Fruit fly (Drosophila melanogaster) whole organism, embryonic: ENCODE results near the gene CG12012.

ENCODE experiments used
- B-H2 ChIP-seq: fragments of 200-800 bp; sonication (Bioruptor generic); optimal IDR thresholded peaks from 2 replicates; lab custom pipeline; 2018; ENCODE audit warnings: missing biosample characterization, mild to moderate bottlenecking, missing genetic modification characterization
- Blimp-1 ChIP-seq: fragments of 200-800 bp; sonication (Bioruptor generic); optimal IDR thresholded peaks from 3 replicates; lab custom pipeline; 2018; ENCODE audit warnings: missing biosample characterization, missing genetic modification characterization, mild to moderate bottlenecking, moderate library complexity, missing genetic modification reagents
- CG10366 ChIP-seq: fragments of 200-800 bp; sonication (Bioruptor generic); IDR thresholded peaks from 2 replicates; pipeline ENCODE4 v1.3.6; 2022; ENCODE audit warnings: missing biosample characterization, missing genetic modification characterization
- CG10431 ChIP-seq: fragments of 200-800 bp; sonication (Bioruptor generic); optimal IDR thresholded peaks from 3 replicates; lab custom pipeline; 2018; ENCODE audit warnings: missing biosample characterization, mild to moderate bottlenecking, missing genetic modification characterization
- CG12155 ChIP-seq: fragments of 200-800 bp; sonication (Bioruptor generic); optimal IDR thresholded peaks from 3 replicates; lab custom pipeline; 2016; ENCODE audit warnings: missing biosample characterization, missing genetic modification characterization
- CG12299 ChIP-seq: fragments of 200-800 bp; sonication (Bioruptor generic); optimal IDR thresholded peaks from 2 replicates; lab custom pipeline; 2018; ENCODE audit warnings: missing biosample characterization, mild to moderate bottlenecking, missing genetic modification characterization
- CG14965 ChIP-seq: fragments of 200-800 bp; sonication (Bioruptor generic); optimal IDR thresholded peaks from 2 replicates; lab custom pipeline; 2016; ENCODE audit warnings: missing biosample characterization, missing genetic modification characterization, borderline replicate concordance
- CG15011 ChIP-seq: fragments of 200-800 bp; sonication (Bioruptor generic); optimal IDR thresholded peaks from 3 replicates; lab custom pipeline; 2018; ENCODE audit warnings: missing biosample characterization, mild to moderate bottlenecking, missing genetic modification characterization
- CG15479 ChIP-seq: fragments of 200-800 bp; sonication (Bioruptor generic); optimal IDR thresholded peaks from 3 replicates; lab custom pipeline; 2019; ENCODE audit warnings: missing biosample characterization, mild to moderate bottlenecking, missing genetic modification characterization, moderate library complexity
- CG17361 ChIP-seq: fragments of 200-800 bp; sonication (Bioruptor generic); IDR thresholded peaks from 3 replicates; pipeline ENCODE4 v1.3.6; 2022; ENCODE audit warnings: missing biosample characterization, missing genetic modification characterization
- CG18262 ChIP-seq: fragments of 200-800 bp; optimal IDR thresholded peaks from 3 replicates; lab custom pipeline; 2019; ENCODE audit warnings: missing biosample characterization, mild to moderate bottlenecking, missing genetic modification characterization, moderate library complexity
- CG18764 ChIP-seq: fragments of 200-800 bp; sonication (Bioruptor generic); optimal IDR thresholded peaks from 3 replicates; lab custom pipeline; 2016; ENCODE audit warnings: missing biosample characterization, missing genetic modification characterization
- CG2875 ChIP-seq: fragments of 200-800 bp; sonication (Bioruptor generic); optimal IDR thresholded peaks from 2 replicates; lab custom pipeline; 2017; ENCODE audit warnings: missing biosample characterization, mild to moderate bottlenecking, missing genetic modification characterization, missing genetic modification reagents
- CG30403 ChIP-seq: fragments of 200-800 bp; sonication (Bioruptor generic); optimal IDR thresholded peaks from 3 replicates; lab custom pipeline; 2016; ENCODE audit warnings: missing biosample characterization, missing genetic modification characterization
- CG3163 ChIP-seq: fragments of 200-800 bp; sonication (Bioruptor generic); optimal IDR thresholded peaks from 3 replicates; lab custom pipeline; 2016; ENCODE audit warnings: missing biosample characterization, missing genetic modification characterization
- CG3847 ChIP-seq: fragments of 200-800 bp; sonication (Bioruptor generic); IDR thresholded peaks from 2 replicates; pipeline ENCODE4 v1.3.6; 2022; ENCODE audit warnings: missing biosample characterization, missing genetic modification characterization
- CG6175 ChIP-seq: fragments of 200-800 bp; sonication (Bioruptor generic); IDR thresholded peaks from 3 replicates; pipeline ENCODE4 v1.3.6; 2022; ENCODE audit warnings: missing biosample characterization, missing genetic modification characterization
- CG6689 ChIP-seq: fragments of 200-800 bp; sonication (Bioruptor generic); IDR thresholded peaks from 2 replicates; pipeline ENCODE4 v1.3.6; 2022; ENCODE audit warnings: missing biosample characterization, missing genetic modification characterization
- CG6791 ChIP-seq: fragments of 200-800 bp; sonication (Bioruptor generic); IDR thresholded peaks from 3 replicates; pipeline ENCODE4 v1.3.6; 2022; ENCODE audit warnings: missing biosample characterization, missing genetic modification characterization; ENCODE audit not compliant: partially characterized antibody
- CG8281 ChIP-seq: fragments of 200-800 bp; sonication (Bioruptor generic); optimal IDR thresholded peaks from 2 replicates; lab custom pipeline; 2018; ENCODE audit warnings: missing biosample characterization, mild to moderate bottlenecking, missing genetic modification characterization, moderate library complexity
- CG8924 ChIP-seq: fragments of 200-800 bp; optimal IDR thresholded peaks from 3 replicates; lab custom pipeline; 2019; ENCODE audit warnings: missing biosample characterization, mild to moderate bottlenecking, missing genetic modification characterization, moderate library complexity
- Chrac-16 ChIP-seq: fragments of 200-800 bp; sonication (Bioruptor generic); optimal IDR thresholded peaks from 3 replicates; lab custom pipeline; 2016; ENCODE audit warnings: missing biosample characterization, missing genetic modification characterization
- Dek ChIP-seq: fragments of 200-800 bp; sonication (Bioruptor generic); optimal IDR thresholded peaks from 3 replicates; lab custom pipeline; 2019; ENCODE audit warnings: missing biosample characterization, mild to moderate bottlenecking, missing genetic modification characterization, moderate library complexity
- Dip3 ChIP-seq: fragments of 200-800 bp; sonication (Bioruptor generic); optimal IDR thresholded peaks from 3 replicates; lab custom pipeline; 2016; ENCODE audit warnings: missing biosample characterization, missing genetic modification characterization
- Hsf ChIP-seq: fragments of 200-800 bp; sonication (Bioruptor generic); optimal IDR thresholded peaks from 3 replicates; lab custom pipeline; 2016; ENCODE audit warnings: missing biosample characterization, missing genetic modification characterization
- NFAT ChIP-seq: fragments of 200-800 bp; sonication (Bioruptor generic); IDR thresholded peaks from 2 replicates; pipeline ENCODE4 v1.3.6; 2022; ENCODE audit warnings: missing biosample characterization, missing genetic modification characterization
- Rfx ChIP-seq: fragments of 200-800 bp; sonication (Bioruptor generic); IDR thresholded peaks from 2 replicates; pipeline ENCODE4 v1.3.6; 2022; ENCODE audit warnings: missing biosample characterization, missing genetic modification characterization
- chif ChIP-seq, 2 experiments: fragments of 200-800 bp; sonication (Bioruptor generic); optimal IDR thresholded peaks; 3 replicates each; lab custom pipeline; 2016; ENCODE audit warnings: missing biosample characterization in 2 of 2, missing genetic modification characterization in 2 of 2
- chinmo ChIP-seq: fragments of 200-800 bp; sonication (Bioruptor generic); IDR thresholded peaks from 4 replicates; pipeline ENCODE4 v1.3.6; 2022; ENCODE audit warnings: missing biosample characterization, missing genetic modification characterization; ENCODE audit not compliant: partially characterized antibody
- cwo ChIP-seq: fragments of 200-800 bp; sonication (Bioruptor generic); optimal IDR thresholded peaks from 3 replicates; lab custom pipeline; 2017; ENCODE audit warnings: missing biosample characterization, missing genetic modification characterization, mild to moderate bottlenecking, moderate library complexity, missing genetic modification reagents
- disco-r ChIP-seq: fragments of 200-800 bp; sonication (Bioruptor generic); optimal IDR thresholded peaks from 2 replicates; lab custom pipeline; 2016; ENCODE audit warnings: missing biosample characterization, missing genetic modification characterization
- fd3F ChIP-seq: fragments of 200-800 bp; sonication (Bioruptor generic); optimal IDR thresholded peaks from 2 replicates; lab custom pipeline; 2018; ENCODE audit warnings: missing biosample characterization, mild to moderate bottlenecking, missing genetic modification characterization, moderate library complexity
- fd96Cb ChIP-seq: fragments of 200-800 bp; sonication (Bioruptor generic); optimal IDR thresholded peaks from 2 replicates; lab custom pipeline; 2018; ENCODE audit warnings: missing biosample characterization, mild to moderate bottlenecking, missing genetic modification characterization, moderate library complexity
- gsb ChIP-seq: fragments of 200-800 bp; sonication (Bioruptor generic); IDR thresholded peaks from 2 replicates; pipeline ENCODE4 v1.3.6; 2022; ENCODE audit warnings: missing biosample characterization, missing genetic modification characterization
- hb ChIP-seq: fragments of 200-800 bp; sonication (Bioruptor generic); IDR thresholded peaks from 3 replicates; pipeline ENCODE4 v1.3.6; 2022; ENCODE audit warnings: missing biosample characterization, missing genetic modification characterization; ENCODE audit not compliant: partially characterized antibody
- hbn ChIP-seq: fragments of 200-800 bp; sonication (Bioruptor generic); IDR thresholded peaks from 2 replicates; pipeline ENCODE4 v1.3.6; 2022; ENCODE audit warnings: missing biosample characterization, missing genetic modification characterization; ENCODE audit not compliant: partially characterized antibody
- ind ChIP-seq: fragments of 200-800 bp; sonication (Bioruptor generic); optimal IDR thresholded peaks from 3 replicates; lab custom pipeline; 2016; ENCODE audit warnings: missing biosample characterization, missing genetic modification characterization
- inv ChIP-seq: fragments of 200-800 bp; sonication (Bioruptor generic); IDR thresholded peaks from 2 replicates; pipeline ENCODE4 v1.3.6; 2022; ENCODE audit warnings: missing biosample characterization, missing genetic modification characterization; ENCODE audit not compliant: partially characterized antibody
- lmd ChIP-seq: fragments of 200-800 bp; sonication (Bioruptor generic); IDR thresholded peaks from 2 replicates; pipeline ENCODE4 v1.3.6; 2022; ENCODE audit warnings: missing biosample characterization, missing genetic modification characterization
- p53 ChIP-seq: fragments of 200-800 bp; sonication (Bioruptor generic); optimal IDR thresholded peaks from 2 replicates; lab custom pipeline; 2016; ENCODE audit warnings: missing biosample characterization, missing genetic modification characterization
- pita ChIP-seq: fragments of 200-800 bp; sonication (Bioruptor generic); optimal IDR thresholded peaks from 2 replicates; lab custom pipeline; 2017; ENCODE audit warnings: missing biosample characterization, mild to moderate bottlenecking, missing genetic modification characterization
- pzg ChIP-seq: fragments of 200-800 bp; sonication (Bioruptor generic); optimal IDR thresholded peaks from 3 replicates; lab custom pipeline; 2018; ENCODE audit warnings: missing biosample characterization, mild to moderate bottlenecking, missing genetic modification characterization, moderate library complexity
- sd ChIP-seq: fragments of 200-800 bp; sonication (Bioruptor generic); optimal IDR thresholded peaks from 3 replicates; lab custom pipeline; 2018; ENCODE audit warnings: missing biosample characterization, mild to moderate bottlenecking, missing genetic modification characterization, moderate library complexity
- so ChIP-seq: fragments of 200-800 bp; sonication (Bioruptor generic); IDR thresholded peaks from 3 replicates; pipeline ENCODE4 v1.3.6; 2022; ENCODE audit warnings: missing biosample characterization, missing genetic modification characterization
- sob ChIP-seq: fragments of 200-800 bp; sonication (Bioruptor generic); IDR thresholded peaks from 2 replicates; pipeline ENCODE4 v1.3.6; 2022; ENCODE audit warnings: missing biosample characterization, missing genetic modification characterization
- stc ChIP-seq: fragments of 200-800 bp; sonication (Bioruptor generic); IDR thresholded peaks from 2 replicates; pipeline ENCODE4 v1.3.6; 2022; ENCODE audit warnings: missing biosample characterization, missing genetic modification characterization
- usp ChIP-seq: fragments of >200 bp; optimal IDR thresholded peaks from 2 replicates; lab custom pipeline; 2017; ENCODE audit warnings: missing biosample characterization, missing genetic modification characterization
- vnd ChIP-seq: fragments of 200-800 bp; sonication (Bioruptor generic); IDR thresholded peaks from 3 replicates; pipeline ENCODE4 v1.3.6; 2022; ENCODE audit warnings: missing biosample characterization, missing genetic modification characterization; ENCODE audit not compliant: partially characterized antibody
- wdn ChIP-seq: fragments of 200-800 bp; sonication (Bioruptor generic); IDR thresholded peaks from 2 replicates; pipeline ENCODE4 v1.3.6; 2022; ENCODE audit warnings: missing biosample characterization, missing genetic modification characterization
- zen2 ChIP-seq: fragments of 200-800 bp; sonication (Bioruptor generic); IDR thresholded peaks from 3 replicates; pipeline ENCODE4 v1.3.6; 2022; ENCODE audit warnings: missing biosample characterization, missing genetic modification characterization; ENCODE audit not compliant: partially characterized antibody
- zf30C ChIP-seq: fragments of 200-800 bp; sonication (Bioruptor generic); optimal IDR thresholded peaks from 3 replicates; lab custom pipeline; 2018; ENCODE audit warnings: missing biosample characterization, mild to moderate bottlenecking, missing genetic modification characterization

Gene CG12012

DNA sequence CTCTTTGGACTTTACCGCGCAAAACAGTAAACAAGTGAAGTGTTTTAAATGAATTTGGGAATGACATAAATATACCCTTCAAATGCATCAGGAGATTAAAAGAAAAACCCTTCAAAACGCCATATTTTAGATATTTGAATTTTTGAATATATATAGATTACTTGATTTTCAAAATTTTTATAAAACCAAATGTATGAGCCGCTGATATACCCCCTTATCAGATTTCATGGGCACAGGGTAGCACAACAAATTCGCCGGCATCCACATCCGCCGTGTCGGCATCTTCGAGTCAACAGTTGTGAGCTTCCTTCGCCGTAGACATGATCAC lies 1.4 kb downstream of the CG12012 start, which contains the start of gene Ids (continued):
- TF ChIP-seq hb (GFP tag; lab: Robert Waterston, UW) (no peak), CG17361 (GFP tag; lab: Robert Waterston, UW) (peak; percentile 72), CG12155 (peak; percentile 26), Rfx (peak; percentile 84), fd3F (GFP tag; lab: Kevin White, UChicago) (peak; percentile 56), CG10431 (GFP tag; lab: Kevin White, UChicago) (no peak), CG15479 (GFP tag; lab: Kevin White, UChicago) (no peak), hbn (no peak), zf30C (GFP tag; lab: Kevin White, UChicago) (no peak), gsb (GFP tag; lab: Robert Waterston, UW) (0 out of 2 replicates have a peak, but pooled peaks have one; percentile 36), usp (GFP tag; lab: Kevin White, UChicago) (no peak), sob (GFP tag; lab: Robert Waterston, UW) (peak; percentile 75), CG18764 (GFP tag; lab: Kevin White, UChicago) (no peak), CG10366 (GFP tag; lab: Robert Waterston, UW) (peak; percentile 76), CG2875 (GFP tag; lab: Kevin White, UChicago) (peak; percentile 30), vnd (no peak), CG8281 (peak; percentile 29), Hsf (GFP tag; lab: Kevin White, UChicago) (peak; percentile 64), chinmo (GFP tag; lab: Robert Waterston, UW) (no peak), CG6175 (GFP tag; lab: Robert Waterston, UW) (no peak; the same call in 2 of the 3 replicates), CG6791 (no peak), CG30403 (GFP tag; lab: Kevin White, UChicago) (peak; percentile 60), B-H2 (no peak), cwo (GFP tag; lab: Kevin White, UChicago) (peak; percentile 56), CG12299 (tag; lab: Kevin White, UChicago) (no peak), CG15011 (no peak), CG3847 (GFP tag; lab: Robert Waterston, UW) (peak; percentile 68), Blimp-1 (GFP tag; lab: Kevin White, UChicago) (peak; percentile 65), pita (GFP tag; lab: Kevin White, UChicago) (no peak), wdn (GFP tag; lab: Robert Waterston, UW) (peak; percentile 72; the same call in 1 of the 2 replicates), so (GFP tag; lab: Robert Waterston, UW) (peak; percentile 79; the same call in 2 of the 3 replicates), Chrac-16 (GFP tag; lab: Kevin White, UChicago) (peak; percentile 58), CG3163 (GFP tag; lab: Kevin White, UChicago) (no peak), CG14965 (GFP tag; lab: Kevin White, UChicago) (no peak), Dek (tag; lab: Kevin White, UChicago) (peak; percentile 71), zen2 (no peak), p53 (no peak), CG18262 (tag; lab: Kevin White, UChicago) (peak; percentile 67), disco-r (GFP tag; lab: Kevin White, UChicago) (no peak), Dip3 (peak; percentile 29), pzg (GFP tag; lab: Kevin White, UChicago) (no peak), inv (GFP tag; lab: Robert Waterston, UW) (no peak), CG8924 (tag; lab: Kevin White, UChicago) (peak; percentile 68), NFAT (GFP tag; lab: Robert Waterston, UW) (peak; percentile 62; the same call in 1 of the 2 replicates), chif (GFP tag; optimal IDR thresholded peaks at IDR 0.05; lab: Kevin White, UChicago) (peak in 1 of 2 experiments; percentile 28), ind (peak; percentile 56), CG6689 (peak; percentile 84), sd (tag; lab: Kevin White, UChicago) (peak; percentile 27), stc (GFP tag; lab: Robert Waterston, UW) (peak; percentile 81), fd96Cb (tag; lab: Kevin White, UChicago) (peak; percentile 71), lmd (GFP tag; lab: Robert Waterston, UW) (peak; percentile 78)
